Fruit fly (Drosophila melanogaster) S2 (cell line): ENCODE results near the gene CG1103.

Experiments
- CG8478 ChIP-seq: fragments of >200 bp; optimal IDR thresholded peaks from 2 replicates; lab custom pipeline; 2018
- CTCF ChIP-seq, 2 experiments: fragments of >200 bp; optimal IDR thresholded peaks; 2 replicates each; lab custom pipeline; 2018

CG1103 gene

DNA sequence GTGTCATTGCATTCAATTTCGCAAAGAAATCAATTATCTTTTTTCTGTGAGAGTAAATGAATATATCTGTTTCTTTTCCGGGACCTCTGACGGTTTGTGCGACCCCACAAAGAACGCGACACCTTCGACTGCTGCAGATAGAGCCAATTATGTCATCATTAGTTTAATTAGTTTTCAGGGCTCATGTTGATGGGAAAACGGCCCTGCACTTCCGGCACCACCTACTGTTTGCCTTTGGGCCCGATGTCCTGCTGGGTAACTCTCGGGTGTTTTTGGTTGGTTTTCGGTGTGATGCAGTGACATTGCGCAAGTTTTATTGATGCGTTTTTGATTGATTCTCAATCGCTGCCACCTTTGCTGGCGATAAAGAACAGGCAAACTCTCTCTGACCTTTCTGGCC lies 2.6 kb downstream of the CG1103 start:
- TF ChIP-seq CTCF (optimal IDR thresholded peaks at IDR 0.05; lab: Kevin White, UChicago) (no peak), CG8478 (lab: Kevin White, UChicago) (no peak)

DNA sequence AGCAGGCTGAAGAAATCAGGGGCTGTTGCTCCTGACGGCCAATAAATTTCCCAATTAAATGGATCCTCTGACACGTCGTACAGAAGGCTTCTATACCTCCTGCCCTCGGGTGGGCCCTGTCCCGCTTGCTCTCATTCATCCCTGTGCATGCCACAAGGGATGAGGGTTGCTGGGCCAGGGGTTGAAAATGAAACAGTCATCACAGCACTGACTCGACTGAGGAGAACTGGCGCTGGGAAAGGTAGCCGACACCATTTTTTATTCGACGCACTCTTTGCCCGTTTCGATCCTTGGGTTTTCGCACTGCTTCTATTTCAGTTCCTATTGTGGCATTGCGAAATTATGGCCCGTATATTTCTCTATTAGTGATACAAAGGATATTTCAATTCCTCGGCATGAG lies 3.6 kb downstream of the CG1103 start:
- TF ChIP-seq CG8478 (lab: Kevin White, UChicago) = no peak
- TF ChIP-seq CTCF (optimal IDR thresholded peaks at IDR 0.05; lab: Kevin White, UChicago) = no peak

DNA sequence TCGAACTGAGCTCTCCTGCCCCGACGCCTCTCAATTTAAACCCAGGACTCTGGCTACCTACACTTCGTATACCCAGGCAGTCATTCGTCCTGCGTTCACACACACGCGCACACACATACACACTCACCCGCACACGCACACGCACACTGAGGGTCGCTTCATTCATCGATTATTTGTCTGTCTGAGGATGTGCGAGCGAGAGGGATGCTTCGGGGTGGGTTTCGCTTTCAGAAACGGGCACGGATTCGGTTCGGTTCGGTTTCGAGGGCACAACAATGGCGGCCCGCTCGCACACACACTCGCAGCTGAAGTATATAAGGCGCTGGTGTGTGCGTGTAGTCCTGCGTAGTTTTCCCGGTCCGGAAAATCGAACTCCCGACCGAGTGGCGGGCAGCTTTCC lies 9.1 kb downstream of the CG1103 start, which contains the start of gene hkb:
Gene hkb (minus strand): TSS at position 11 of the 400 bp plus-strand sequence.
- no peak for TF ChIP-seq CTCF (optimal IDR thresholded peaks at IDR 0.05; lab: Kevin White, UChicago)
- no peak for TF ChIP-seq CG8478 (lab: Kevin White, UChicago)

dm6 chr3R:4348197-4348814 lies 10.8 kb downstream of the CG1103 start:
- TF ChIP-seq CTCF (optimal IDR thresholded peaks at IDR 0.05; lab: Kevin White, UChicago) (no peak), CG8478 (lab: Kevin White, UChicago) (no peak)

DNA sequence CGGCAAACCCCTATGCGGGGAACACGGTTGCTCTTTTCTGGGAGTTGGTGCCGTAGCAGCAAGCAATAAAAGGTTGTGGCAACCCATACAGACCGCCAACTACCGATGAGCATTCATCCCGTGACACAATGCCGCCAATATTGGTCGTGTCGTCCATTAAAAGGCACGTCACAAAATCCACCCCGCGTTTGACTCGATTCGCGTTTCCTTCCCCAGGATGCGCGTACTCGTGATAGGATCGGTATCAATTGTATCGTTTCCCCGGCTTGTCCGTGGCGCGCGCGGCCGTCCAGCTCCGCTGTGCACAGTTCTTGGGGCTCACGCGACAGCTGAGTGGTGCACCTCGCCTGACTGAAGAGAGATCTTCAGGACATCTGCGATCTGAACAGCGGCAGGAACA lies 12.6 kb downstream of the CG1103 start:
- TF ChIP-seq CTCF (optimal IDR thresholded peaks at IDR 0.05; lab: Kevin White, UChicago) = no peak
- no peak for TF ChIP-seq CG8478 (lab: Kevin White, UChicago)

- TF ChIP-seq CTCF (optimal IDR thresholded peaks at IDR 0.05; lab: Kevin White, UChicago) = no peak
- no peak for TF ChIP-seq CG8478 (lab: Kevin White, UChicago)
Observed at dm6 chr3R:4353569-4353968, 16.0 kb downstream of the CG1103 start.

dm6 chr3R:4359625-4360024 lies 22.1 kb downstream of the CG1103 start, which contains the start of gene CG1090:
CG1090 (plus strand) TSS chr3R:4359883.
- TF ChIP-seq CTCF (optimal IDR thresholded peaks at IDR 0.05; lab: Kevin White, UChicago) (peak in 1 of 2 experiments; percentile 24), CG8478 (lab: Kevin White, UChicago) (no peak)

dm6 chr3R:4360668-4361110 lies 23.1 kb downstream of the CG1103 start:
- no peak for TF ChIP-seq CTCF (optimal IDR thresholded peaks at IDR 0.05; lab: Kevin White, UChicago)
- TF ChIP-seq CG8478 (lab: Kevin White, UChicago) = no peak

dm6 chr3R:4362010-4362409 lies 24.5 kb downstream of the CG1103 start:
- TF ChIP-seq CTCF (optimal IDR thresholded peaks at IDR 0.05; lab: Kevin White, UChicago) = no peak

DNA sequence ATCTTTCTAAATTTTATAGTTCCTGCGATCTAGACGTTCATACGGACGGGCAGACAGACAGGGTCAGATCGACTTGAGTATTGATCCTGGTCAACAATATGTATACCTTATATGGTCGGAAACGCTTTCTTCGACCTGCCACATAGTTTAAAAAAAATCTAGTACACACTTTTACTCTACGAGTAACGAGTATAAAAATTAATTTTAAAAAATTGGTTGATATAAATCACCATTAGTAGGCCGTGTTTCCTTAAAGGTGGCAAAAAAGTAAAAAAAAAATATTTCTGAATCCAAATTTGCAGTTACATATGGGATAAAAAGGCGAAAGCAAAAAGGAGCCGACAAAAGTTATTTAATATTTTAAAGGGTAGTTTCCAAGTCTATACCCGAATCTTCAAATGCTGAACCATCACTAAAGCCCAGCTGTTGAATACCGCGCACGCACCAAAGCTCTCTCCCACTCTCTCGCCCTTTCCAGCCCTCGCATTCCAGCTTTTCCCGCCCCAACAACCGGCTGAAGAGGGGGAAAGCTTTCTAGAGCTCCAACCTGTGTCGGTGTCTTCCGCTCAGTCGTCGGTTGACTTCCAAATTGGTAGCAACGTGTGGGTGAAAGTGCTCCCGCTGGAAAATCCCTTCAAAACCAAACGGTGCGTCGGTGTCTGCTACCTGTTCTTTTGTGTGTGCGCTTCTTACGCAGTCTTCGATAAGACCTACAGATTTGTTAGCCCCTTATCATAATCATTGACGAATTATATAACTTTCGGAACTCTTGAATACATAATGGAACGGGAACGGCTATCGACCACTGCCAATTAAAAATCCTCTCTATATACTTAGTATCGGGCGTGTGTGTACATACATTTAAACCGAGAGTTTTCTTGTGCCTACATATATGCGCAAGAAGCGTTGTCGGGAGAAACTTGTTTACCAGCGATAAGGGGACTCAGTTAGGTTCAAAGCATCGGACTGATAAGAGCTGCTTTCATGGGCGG lies 41.1 kb downstream of the CG1103 start, which contains the start of gene Sfxn1-3:
Gene Sfxn1-3 (plus strand): TSS at position 238 of the 992 bp plus-strand sequence.
- no peak for TF ChIP-seq CG8478 (lab: Kevin White, UChicago)
- no peak for TF ChIP-seq CTCF (optimal IDR thresholded peaks at IDR 0.05; lab: Kevin White, UChicago)

dm6 chr3R:4381079-4381919 lies 43.7 kb downstream of the CG1103 start, which contains the start of gene Cont:
Cont (plus strand) TSS chr3R:4381306.
- TF ChIP-seq CTCF (optimal IDR thresholded peaks at IDR 0.05; lab: Kevin White, UChicago) (no peak), CG8478 (lab: Kevin White, UChicago) (no peak)

DNA sequence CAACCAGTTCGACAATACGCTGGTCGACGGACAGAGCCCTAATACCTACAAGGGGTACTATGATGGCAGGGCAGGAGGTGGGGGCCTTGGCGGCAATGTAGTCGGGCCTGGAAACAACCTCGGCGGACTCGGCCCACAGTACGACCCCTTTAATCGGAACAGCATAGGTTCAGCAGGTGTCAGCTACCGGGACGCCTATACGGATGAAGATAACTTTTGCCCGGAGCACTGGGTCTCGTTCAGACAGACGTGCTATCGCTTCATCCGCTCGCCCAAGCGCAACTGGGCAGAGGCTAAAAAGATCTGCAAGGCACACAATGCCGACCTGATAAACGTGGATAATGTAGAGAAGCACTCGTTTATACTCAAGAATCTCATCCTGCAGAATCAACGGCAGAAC lies 44.6 kb downstream of the CG1103 start:
- TF ChIP-seq CG8478 (lab: Kevin White, UChicago) (no peak), CTCF (optimal IDR thresholded peaks at IDR 0.05; lab: Kevin White, UChicago) (no peak)

DNA sequence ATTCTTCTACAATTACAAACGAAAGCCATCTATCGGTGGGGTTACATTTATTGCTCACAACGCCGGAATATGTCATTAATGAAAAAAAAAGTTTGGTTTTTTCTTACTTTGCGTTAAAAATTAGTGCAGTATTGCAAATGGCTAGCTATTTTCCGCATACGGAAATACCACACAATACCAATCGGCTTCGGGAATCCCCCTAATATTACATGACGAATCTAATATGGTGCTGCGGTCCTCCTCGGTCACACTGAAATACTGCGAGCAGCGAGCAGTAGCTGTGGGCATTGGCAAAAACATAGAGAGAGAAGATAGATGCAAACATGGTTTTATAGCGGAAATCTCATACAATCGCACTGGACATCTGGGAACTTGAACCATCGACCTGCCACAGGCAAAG lies 49.9 kb downstream of the CG1103 start, which contains the start of gene tub:
Gene tub (plus strand): TSS at position 253 of the 400 bp plus-strand sequence.
- TF ChIP-seq CTCF (optimal IDR thresholded peaks at IDR 0.05; lab: Kevin White, UChicago) (peak; percentile 62 to 65), CG8478 (lab: Kevin White, UChicago) (no peak)
